Worm (Caenorhabditis elegans) whole organism, mixed stage, embryonic: Measurements from ENCODE around the gene C51E3.9.

Experiments
- M03D4.4 ChIP-seq: sonication (generic microtip); optimal IDR thresholded peaks from 2 replicates; lab custom pipeline; 2017; ENCODE audit warnings: mild to moderate bottlenecking, missing genetic modification characterization, missing compliant biosample characterization
- blmp-1 ChIP-seq: fragments of 150-350 bp; optimal IDR thresholded peaks from 2 replicates; lab custom pipeline; 2014; ENCODE audit warnings: missing biosample characterization, missing genetic modification characterization
- ceh-39 ChIP-seq: fragments of 150-350 bp; optimal IDR thresholded peaks from 2 replicates; lab custom pipeline; 2014; ENCODE audit warnings: missing biosample characterization, missing genetic modification characterization
- ceh-83 ChIP-seq: fragments of 200-800 bp; sonication (Bioruptor generic); optimal IDR thresholded peaks from 2 replicates; lab custom pipeline; 2018; ENCODE audit warnings: mild to moderate bottlenecking, missing genetic modification characterization, missing compliant biosample characterization
- ces-1 ChIP-seq: fragments of 150-350 bp; optimal IDR thresholded peaks from 2 replicates; lab custom pipeline; 2014; ENCODE audit warnings: missing biosample characterization, missing genetic modification reagents, missing genetic modification characterization
- cnd-1 ChIP-seq: fragments of 200-800 bp; sonication (Bioruptor generic); optimal IDR thresholded peaks from 2 replicates; lab custom pipeline; 2018; ENCODE audit warnings: mild to moderate bottlenecking, missing genetic modification characterization, missing compliant biosample characterization
- drap-1 ChIP-seq: fragments of 200-800 bp; sonication (Bioruptor generic); optimal IDR thresholded peaks from 3 replicates; lab custom pipeline; 2018; ENCODE audit warnings: mild to moderate bottlenecking, missing genetic modification characterization, missing compliant biosample characterization
- elt-1 ChIP-seq: sonication (generic microtip); optimal IDR thresholded peaks from 2 replicates; lab custom pipeline; 2017; ENCODE audit warnings: missing genetic modification characterization, mild to moderate bottlenecking, missing compliant biosample characterization, antibody characterized with exemption, moderate library complexity, borderline replicate concordance; ENCODE audit not compliant: insufficient read depth
- elt-3 ChIP-seq: fragments of 150-350 bp; optimal IDR thresholded peaks from 2 replicates; lab custom pipeline; 2014; ENCODE audit warnings: missing biosample characterization, missing genetic modification characterization
- flh-1 ChIP-seq: fragments of 200-800 bp; sonication (Bioruptor generic); optimal IDR thresholded peaks from 2 replicates; lab custom pipeline; 2018; ENCODE audit warnings: mild to moderate bottlenecking, missing genetic modification characterization, moderate library complexity, missing compliant biosample characterization
- ham-2 ChIP-seq: fragments of 200-800 bp; sonication (Bioruptor generic); optimal IDR thresholded peaks from 2 replicates; lab custom pipeline; 2018; ENCODE audit warnings: mild to moderate bottlenecking, missing genetic modification characterization, missing compliant biosample characterization
- hlh-1 ChIP-seq: fragments of 150-350 bp; optimal IDR thresholded peaks from 2 replicates; lab custom pipeline; 2014; ENCODE audit warnings: missing biosample characterization, missing genetic modification reagents, missing genetic modification characterization
- lin-13 ChIP-seq: fragments of 150-350 bp; optimal IDR thresholded peaks from 2 replicates; lab custom pipeline; 2014; ENCODE audit warnings: missing biosample characterization, missing genetic modification characterization
- lin-32 ChIP-seq: fragments of 200-800 bp; sonication (Bioruptor generic); optimal IDR thresholded peaks from 2 replicates; lab custom pipeline; 2018; ENCODE audit warnings: mild to moderate bottlenecking, missing genetic modification characterization, missing compliant biosample characterization
- lsy-2 ChIP-seq: fragments of 150-350 bp; optimal IDR thresholded peaks from 2 replicates; lab custom pipeline; 2014; ENCODE audit warnings: missing biosample characterization, missing genetic modification characterization
- mep-1 ChIP-seq: fragments of 150-350 bp; optimal IDR thresholded peaks from 2 replicates; lab custom pipeline; 2017; ENCODE audit warnings: missing biosample characterization, missing genetic modification reagents, missing genetic modification characterization, inconsistent platforms
- mls-2 ChIP-seq: sonication (generic microtip); optimal IDR thresholded peaks from 2 replicates; lab custom pipeline; 2016; ENCODE audit warnings: mild to moderate bottlenecking, missing genetic modification characterization, moderate library complexity, missing compliant biosample characterization
- nhr-12 ChIP-seq: fragments of 150-350 bp; optimal IDR thresholded peaks from 2 replicates; lab custom pipeline; 2014; ENCODE audit warnings: missing biosample characterization, missing genetic modification characterization
- nhr-237 ChIP-seq: fragments of 150-350 bp; optimal IDR thresholded peaks from 2 replicates; lab custom pipeline; 2014; ENCODE audit warnings: missing biosample characterization, missing genetic modification characterization
- nhr-76 ChIP-seq: sonication (generic microtip); optimal IDR thresholded peaks from 2 replicates; lab custom pipeline; 2017; ENCODE audit warnings: missing biosample characterization, missing genetic modification characterization
- pha-4 ChIP-seq: fragments of 150-350 bp; optimal IDR thresholded peaks from 2 replicates; lab custom pipeline; 2018; ENCODE audit warnings: missing biosample characterization, missing genetic modification reagents, missing genetic modification characterization
- sem-2 ChIP-seq: fragments of 200-800 bp; sonication (Bioruptor generic); optimal IDR thresholded peaks from 2 replicates; lab custom pipeline; 2018; ENCODE audit warnings: mild to moderate bottlenecking, missing genetic modification characterization, missing compliant biosample characterization
- snpc-4 ChIP-seq: fragments of 150-350 bp; optimal IDR thresholded peaks from 2 replicates; lab custom pipeline; 2014; ENCODE audit warnings: missing biosample characterization, missing genetic modification characterization
- sptf-1 ChIP-seq: sonication (generic microtip); optimal IDR thresholded peaks from 2 replicates; lab custom pipeline; 2017; ENCODE audit warnings: mild to moderate bottlenecking, missing genetic modification characterization, moderate library complexity, missing compliant biosample characterization
- tbx-8 ChIP-seq: fragments of 200-800 bp; sonication (Bioruptor generic); optimal IDR thresholded peaks from 2 replicates; lab custom pipeline; 2018; ENCODE audit warnings: mild to moderate bottlenecking, missing genetic modification characterization, moderate library complexity, missing compliant biosample characterization
- unc-120 ChIP-seq: sonication (generic microtip); optimal IDR thresholded peaks from 2 replicates; lab custom pipeline; 2017; ENCODE audit warnings: missing genetic modification characterization, missing compliant biosample characterization; ENCODE audit not compliant: poor library complexity, severe bottlenecking
- unc-39 ChIP-seq: fragments of 150-350 bp; optimal IDR thresholded peaks from 2 replicates; lab custom pipeline; 2014; ENCODE audit warnings: missing biosample characterization, missing genetic modification characterization
- unc-62 ChIP-seq: fragments of 150-350 bp; optimal IDR thresholded peaks from 2 replicates; lab custom pipeline; 2014; ENCODE audit warnings: missing biosample characterization, missing genetic modification reagents, missing genetic modification characterization
- zip-8 ChIP-seq: fragments of 150-350 bp; optimal IDR thresholded peaks from 2 replicates; lab custom pipeline; 2014; ENCODE audit warnings: missing biosample characterization, missing genetic modification characterization
- ztf-11 ChIP-seq: fragments of 150-350 bp; optimal IDR thresholded peaks from 2 replicates; lab custom pipeline; 2014; ENCODE audit warnings: missing biosample characterization, missing genetic modification characterization

The C51E3.9 gene

ce11 chrV:10174632-10175075 is 28.9 kb downstream of the C51E3.9 start:
- TF ChIP-seq mls-2 (tag; lab: Kevin White, UChicago) (peak; percentile 69), ces-1 (peak; percentile 90), ztf-11 (tag; lab: Kevin White, UChicago) (no peak), unc-62 (GFP tag; lab: Kevin White, UChicago) (peak; percentile 12), pha-4 (no peak)

ce11 chrV:10178166-10178565 is 32.4 kb downstream of the C51E3.9 start:
- TF ChIP-seq ceh-39 (tag; lab: Kevin White, UChicago) (peak; percentile 0), lsy-2 (tag; lab: Kevin White, UChicago) (peak; percentile 30), ztf-11 (tag; lab: Kevin White, UChicago) (no peak), unc-120 (tag; lab: Kevin White, UChicago) (peak; percentile 67), lin-13 (tag; lab: Kevin White, UChicago) (peak; percentile 40), mep-1 (tag; lab: Kevin White, UChicago) (peak; percentile 62), pha-4 (no peak), cnd-1 (tag; lab: Kevin White, UChicago) (no peak), sptf-1 (tag; lab: Kevin White, UChicago) (peak; percentile 48), blmp-1 (tag; lab: Kevin White, UChicago) (peak; percentile 86), nhr-237 (tag; lab: Kevin White, UChicago) (peak; percentile 61), ces-1 (peak; percentile 19), nhr-12 (tag; lab: Kevin White, UChicago) (no peak), mls-2 (tag; lab: Kevin White, UChicago) (no peak)

ce11 chrV:10179235-10179634 is 33.5 kb downstream of the C51E3.9 start, which contains the start of gene cul-5:
TSS of gene cul-5 (plus strand) at chrV:10179535.
- no peak for TF ChIP-seq flh-1
- TF ChIP-seq elt-3 (tag; lab: Kevin White, UChicago) = no peak
- no peak for TF ChIP-seq sptf-1 (tag; lab: Kevin White, UChicago)
- no peak for TF ChIP-seq nhr-76 (tag; lab: Kevin White, UChicago)
- no peak for TF ChIP-seq ztf-11 (tag; lab: Kevin White, UChicago)
- no peak for TF ChIP-seq elt-1 (tag; lab: Kevin White, UChicago)
- no peak for TF ChIP-seq lin-13 (tag; lab: Kevin White, UChicago)
- no peak for TF ChIP-seq unc-120 (tag; lab: Kevin White, UChicago)

ce11 chrV:10182984-10183383 is 37.2 kb downstream of the C51E3.9 start, which contains the start of gene ZK856.4:
TSS of gene ZK856.4 (plus strand) at chrV:10183284.
- no peak for TF ChIP-seq nhr-76 (tag; lab: Kevin White, UChicago)
- TF ChIP-seq ztf-11 (tag; lab: Kevin White, UChicago) = no peak
- TF ChIP-seq unc-62 (GFP tag; lab: Kevin White, UChicago) = no peak
- TF ChIP-seq lin-32 (GFP tag; lab: Kevin White, UChicago) = no peak
- no peak for TF ChIP-seq M03D4.4 (tag; lab: Kevin White, UChicago)
- no peak for TF ChIP-seq zip-8 (tag; lab: Kevin White, UChicago)
- TF ChIP-seq tbx-8 (GFP tag; lab: Kevin White, UChicago) = no peak
- TF ChIP-seq nhr-12 (tag; lab: Kevin White, UChicago) = no peak
- no peak for TF ChIP-seq lin-13 (tag; lab: Kevin White, UChicago)
- no peak for TF ChIP-seq drap-1 (GFP tag; lab: Kevin White, UChicago)
- TF ChIP-seq flh-1 = no peak
- no peak for TF ChIP-seq mep-1 (tag; lab: Kevin White, UChicago)
- TF ChIP-seq elt-1 (tag; lab: Kevin White, UChicago) = no peak
- TF ChIP-seq ceh-39 (tag; lab: Kevin White, UChicago) = no peak
- no peak for TF ChIP-seq sem-2 (GFP tag; lab: Kevin White, UChicago)

- no peak for TF ChIP-seq blmp-1 (tag; lab: Kevin White, UChicago)
- TF ChIP-seq ces-1 = no peak
- TF ChIP-seq nhr-76 (tag; lab: Kevin White, UChicago) = no peak
- TF ChIP-seq hlh-1 (tag; lab: Kevin White, UChicago) = no peak
- no peak for TF ChIP-seq drap-1 (GFP tag; lab: Kevin White, UChicago)
- TF ChIP-seq ham-2 (GFP tag; lab: Kevin White, UChicago) = no peak
- TF ChIP-seq snpc-4 (tag; lab: Kevin White, UChicago) = no peak
- TF ChIP-seq unc-39 = no peak
- TF ChIP-seq elt-3 (tag; lab: Kevin White, UChicago) = no peak
- TF ChIP-seq lsy-2 (tag; lab: Kevin White, UChicago) = no peak
- no peak for TF ChIP-seq pha-4
- TF ChIP-seq ztf-11 (tag; lab: Kevin White, UChicago) = no peak
- no peak for TF ChIP-seq sem-2 (GFP tag; lab: Kevin White, UChicago)
- TF ChIP-seq ceh-83 = no peak
These were observed 38.1 kb downstream of the C51E3.9 start for ce11 chrV:10183810-10184209.
